Fruit fly (Drosophila melanogaster): ENCODE measurements around the gene retinin.

dm6 chr3L:16368199-16368598 lies 36.5 kb downstream of the retinin start, which contains the start of gene CG4842:
- TF ChIP-seq brk (GFP tag; optimal IDR thresholded peaks at IDR 0.05): no peak
- no peak for TF ChIP-seq dmrt93B (GFP tag; optimal IDR thresholded peaks at IDR 0.05)
- no peak for TF ChIP-seq sv (GFP tag; optimal IDR thresholded peaks at IDR 0.05)
- TF ChIP-seq ey (GFP tag; optimal IDR thresholded peaks at IDR 0.05): no peak
- TF ChIP-seq Dfd (GFP tag; optimal IDR thresholded peaks at IDR 0.05): no peak
- no peak for TF ChIP-seq Hr78 (GFP tag; optimal IDR thresholded peaks at IDR 0.05)
- TF ChIP-seq br (GFP tag; optimal IDR thresholded peaks at IDR 0.05): no peak
- TF ChIP-seq usp (GFP tag; optimal IDR thresholded peaks at IDR 0.05): no peak
- TF ChIP-seq pan (optimal IDR thresholded peaks at IDR 0.05): no peak
